Worm (Caenorhabditis elegans): ENCODE data around the gene clk-1.

Gene clk-1

DNA sequence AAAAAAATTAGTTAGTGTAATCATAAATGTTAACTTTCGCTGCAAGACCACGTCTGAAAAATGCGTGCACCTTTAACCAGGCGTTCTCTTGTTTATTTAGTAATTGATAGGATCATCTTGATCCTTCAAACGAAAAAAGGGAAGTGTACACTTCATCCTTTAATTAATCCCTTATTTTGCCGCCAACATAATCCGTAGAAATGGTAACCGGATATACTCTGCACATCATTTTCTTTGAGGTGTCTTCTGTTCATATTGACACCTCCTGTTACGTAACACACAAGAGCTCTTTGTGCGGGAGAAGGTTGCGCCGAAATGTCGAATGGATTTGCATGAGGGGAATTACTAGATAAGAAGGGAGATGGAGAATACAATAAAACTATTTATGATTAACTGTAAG, 29.0 kb upstream of the clk-1 start:
- TF ChIP-seq lin-13 (GFP tag; optimal IDR thresholded peaks at IDR 0.05) (no peak), snpc-4 (tag; optimal IDR thresholded peaks at IDR 0.05) (no peak)

DNA sequence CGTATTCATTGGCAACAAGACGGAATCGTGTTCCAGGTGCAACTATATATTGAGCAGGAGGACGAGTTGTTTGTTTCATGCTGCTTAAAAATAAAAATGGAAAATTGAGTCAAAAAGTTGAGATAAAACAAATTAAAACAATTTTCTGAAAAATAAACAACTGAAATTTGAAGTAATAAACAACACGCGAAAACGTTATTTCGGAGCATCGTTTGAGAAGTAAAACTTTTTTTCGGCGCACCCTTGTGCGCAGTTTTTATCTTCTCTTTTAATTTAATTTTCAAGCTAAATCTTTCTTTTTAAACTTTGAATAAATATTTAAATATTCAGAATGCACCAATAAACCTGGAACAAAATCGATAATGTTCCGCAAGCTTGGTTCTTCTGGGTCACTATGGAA, 23.6 kb upstream of the clk-1 start, which contains the start of the genes sumv-1 and gop-1:
sumv-1 (minus strand) TSS at position 80 of the 400 bp plus-strand sequence.
gop-1 (plus strand) TSS at position 331 of the 400 bp plus-strand sequence.
- TF ChIP-seq elt-1 (tag; optimal IDR thresholded peaks at IDR 0.05) (no peak), fos-1 (tag; optimal IDR thresholded peaks at IDR 0.05) (no peak), nhr-23 (tag; optimal IDR thresholded peaks at IDR 0.05) (no peak), nhr-11 (tag; optimal IDR thresholded peaks at IDR 0.05) (no peak), mab-5 (tag; optimal IDR thresholded peaks at IDR 0.05) (no peak), R02D3.7 (tag; optimal IDR thresholded peaks at IDR 0.05) (no peak), dmd-4 (tag; optimal IDR thresholded peaks at IDR 0.05) (no peak), blmp-1 (tag; optimal IDR thresholded peaks at IDR 0.05; ENCODE audit: insufficient read depth) (no peak), nhr-237 (tag; optimal IDR thresholded peaks at IDR 0.05) (no peak), Y55F3AM.14 (GFP tag; optimal IDR thresholded peaks at IDR 0.05) (no peak), nhr-12 (tag; optimal IDR thresholded peaks at IDR 0.05) (no peak)

DNA sequence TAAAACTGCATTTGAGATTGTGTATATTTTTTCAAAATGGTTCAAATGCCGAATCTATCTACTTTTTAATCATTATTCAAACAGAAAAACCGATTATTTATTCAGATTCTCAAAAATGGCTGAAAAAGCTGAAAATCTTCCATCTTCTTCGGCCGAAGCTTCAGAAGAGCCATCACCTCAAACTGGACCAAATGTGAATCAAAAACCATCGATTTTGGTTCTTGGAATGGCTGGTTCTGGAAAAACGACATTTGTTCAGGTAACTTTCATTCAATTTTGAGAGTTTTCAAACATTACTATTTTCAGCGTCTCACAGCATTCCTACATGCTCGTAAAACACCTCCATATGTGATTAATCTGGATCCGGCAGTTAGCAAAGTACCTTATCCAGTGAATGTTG, 18.8 kb upstream of the clk-1 start, which contains the start of gene gop-2:
gop-2 (plus strand) TSS at position 106 of the 400 bp plus-strand sequence.
- TF ChIP-seq nhr-10 (tag; optimal IDR thresholded peaks at IDR 0.05) (no peak), mdl-1 (tag; optimal IDR thresholded peaks at IDR 0.05) (no peak), egl-27 (tag; optimal IDR thresholded peaks at IDR 0.05) (no peak), ztf-1 (GFP tag; conservative IDR thresholded peaks at IDR 0.05) (no peak), C34F6.9 (tag; optimal IDR thresholded peaks at IDR 0.05) (no peak), peb-1 (tag; optimal IDR thresholded peaks at IDR 0.05) (no peak), blmp-1 (tag; optimal IDR thresholded peaks at IDR 0.05; ENCODE audit: insufficient read depth) (no peak), fos-1 (tag; optimal IDR thresholded peaks at IDR 0.05) (no peak), nhr-12 (tag; optimal IDR thresholded peaks at IDR 0.05) (no peak), ama-1 (optimal IDR thresholded peaks at IDR 0.05) (no peak), dmd-4 (tag; optimal IDR thresholded peaks at IDR 0.05) (no peak), elt-1 (tag; optimal IDR thresholded peaks at IDR 0.05) (no peak), sem-4 (tag; optimal IDR thresholded peaks at IDR 0.05) (no peak), R02D3.7 (tag; optimal IDR thresholded peaks at IDR 0.05) (no peak), gmeb-1 (tag; optimal IDR thresholded peaks at IDR 0.05) (no peak)

DNA sequence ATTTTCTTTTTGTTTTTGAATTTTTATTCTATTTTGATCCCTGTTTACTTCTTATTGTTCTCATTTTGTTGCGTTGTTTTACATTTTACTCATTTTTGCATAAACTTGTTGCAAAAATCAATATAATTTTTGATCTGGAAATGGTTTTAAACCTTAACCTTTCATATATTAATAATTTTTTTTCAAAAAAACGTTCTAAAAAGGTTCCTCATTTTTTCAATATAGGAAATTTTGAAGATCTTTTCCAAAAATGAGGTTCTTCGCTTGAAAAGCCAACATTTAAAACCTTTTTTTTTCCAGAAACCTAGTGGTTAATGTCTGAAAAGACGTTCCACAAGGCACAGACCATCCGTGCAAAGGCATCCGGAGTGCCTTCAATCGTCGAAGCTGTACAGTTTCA, 17.3 kb upstream of the clk-1 start, which contains the start of gene gop-3:
gop-3 (plus strand) TSS at position 301 of the 400 bp plus-strand sequence.
- no peak for TF ChIP-seq sem-4 (tag; optimal IDR thresholded peaks at IDR 0.05)
- TF ChIP-seq nhr-23 (tag; optimal IDR thresholded peaks at IDR 0.05) = no peak
- TF ChIP-seq C34F6.9 (tag; optimal IDR thresholded peaks at IDR 0.05) = no peak
- TF ChIP-seq nhr-25 (tag; optimal IDR thresholded peaks at IDR 0.05) = no peak
- no peak for TF ChIP-seq nhr-129 (tag; optimal IDR thresholded peaks at IDR 0.05)
- TF ChIP-seq blmp-1 (tag; optimal IDR thresholded peaks at IDR 0.05; ENCODE audit: insufficient read depth) = no peak
- TF ChIP-seq sma-3 (GFP tag; optimal IDR thresholded peaks at IDR 0.05) = no peak
- no peak for TF ChIP-seq Y55F3AM.14 (GFP tag; optimal IDR thresholded peaks at IDR 0.05)
- TF ChIP-seq mab-5 (tag; optimal IDR thresholded peaks at IDR 0.05) = no peak
- TF ChIP-seq aly-2 (tag; optimal IDR thresholded peaks at IDR 0.05) = no peak
- no peak for TF ChIP-seq ZK546.5 (tag; optimal IDR thresholded peaks at IDR 0.05)
- no peak for TF ChIP-seq fos-1 (tag; optimal IDR thresholded peaks at IDR 0.05)
- TF ChIP-seq mdl-1 (tag; optimal IDR thresholded peaks at IDR 0.05) = no peak
- no peak for TF ChIP-seq ztf-1 (GFP tag; conservative IDR thresholded peaks at IDR 0.05)

DNA sequence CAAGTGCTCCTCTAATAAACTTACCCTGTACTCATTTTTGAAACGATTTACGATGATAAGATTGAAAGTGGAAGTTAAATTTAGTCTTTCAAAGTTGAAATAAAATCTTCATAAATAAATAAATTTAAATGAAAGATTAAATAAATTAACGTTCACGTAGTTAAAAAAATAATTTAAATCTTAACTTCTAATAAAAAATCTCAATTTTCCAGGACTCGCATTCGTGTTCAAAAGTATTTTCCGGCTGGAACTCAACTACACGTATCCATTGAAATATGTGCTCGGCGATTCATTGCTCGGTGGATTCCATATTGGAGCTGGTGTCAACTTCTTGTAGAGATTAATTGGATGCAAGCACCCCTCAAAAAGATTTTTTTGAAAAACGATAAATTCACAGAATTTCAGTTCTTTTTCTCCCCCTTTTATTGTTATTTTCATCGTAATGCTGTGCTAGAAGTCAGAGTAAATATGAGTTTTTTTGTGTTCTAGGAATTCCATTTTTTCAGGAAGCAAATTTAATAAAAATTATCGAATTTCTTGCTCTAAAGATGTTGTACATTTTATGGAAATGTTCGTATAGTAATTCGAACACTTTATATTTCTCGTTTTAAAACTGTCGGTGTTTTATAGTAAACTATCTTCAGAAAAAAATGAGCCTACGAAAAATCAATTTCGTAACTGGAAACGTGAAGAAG, 14.2 kb upstream of the clk-1 start, which contains the start of the genes C34E10.9 and hap-1:
C34E10.9 (minus strand) TSS at position 101 of the 695 bp plus-strand sequence.
hap-1 (plus strand) TSS at position 645 of the 695 bp plus-strand sequence.
- TF ChIP-seq mdl-1 (tag; optimal IDR thresholded peaks at IDR 0.05) (no peak), blmp-1 (tag; optimal IDR thresholded peaks at IDR 0.05; ENCODE audit: insufficient read depth) (no peak), nhr-21 (tag; optimal IDR thresholded peaks at IDR 0.05) (no peak), alr-1 (tag; optimal IDR thresholded peaks at IDR 0.05) (no peak), sem-4 (tag; optimal IDR thresholded peaks at IDR 0.05) (no peak), unc-55 (GFP tag; optimal IDR thresholded peaks at IDR 0.05) (no peak), nhr-6 (tag; optimal IDR thresholded peaks at IDR 0.05) (no peak), elt-1 (tag; optimal IDR thresholded peaks at IDR 0.05) (no peak), gmeb-1 (tag; optimal IDR thresholded peaks at IDR 0.05) (no peak), nhr-11 (tag; optimal IDR thresholded peaks at IDR 0.05) (no peak), ama-1 (optimal IDR thresholded peaks at IDR 0.05) (no peak)
